Fruit fly (Drosophila melanogaster): Measurements from ENCODE around the gene PGAP5.
A peak's percentile ranks its signal among the peaks of the same experiment; 100 is the strongest.

Gene PGAP5

dm6 chr2L:8211070-8211469, 12.4 kb downstream of the PGAP5 start, which contains the start of gene Ssb-c31a (continued):
- TF ChIP-seq pros (GFP tag; optimal IDR thresholded peaks at IDR 0.05) (no peak), CG10321 (GFP tag; IDR thresholded peaks at IDR 0.05) (no peak), CG7357 (GFP tag; IDR thresholded peaks at IDR 0.05) (no peak), CG7786 (GFP tag; optimal IDR thresholded peaks at IDR 0.05) (peak; percentile 53), CG14667 (GFP tag; IDR thresholded peaks at IDR 0.05) (no peak), jigr1 (GFP tag; IDR thresholded peaks at IDR 0.05) (no peak), CG14050 (GFP tag; IDR thresholded peaks at IDR 0.05) (no peak), CG31224 (GFP tag; IDR thresholded peaks at IDR 0.05) (peak; percentile 25; the same call in 1 of the 2 replicates), grn (GFP tag; optimal IDR thresholded peaks at IDR 0.05) (no peak), nau (GFP tag; optimal IDR thresholded peaks at IDR 0.05) (peak; percentile 0), CG4854 (GFP tag; optimal IDR thresholded peaks at IDR 0.05) (peak; percentile 45), pan (optimal IDR thresholded peaks at IDR 0.05) (no peak), pan (GFP tag; optimal IDR thresholded peaks at IDR 0.05 in 1 of 2, IDR thresholded peaks at IDR 0.05 in 1 of 2) (no peak), Spps (tag; optimal IDR thresholded peaks at IDR 0.05) (peak; percentile 13), stwl (tag; optimal IDR thresholded peaks at IDR 0.05) (peak; percentile 82), Bteb2 (GFP tag; optimal IDR thresholded peaks at IDR 0.05) (peak; percentile 41), ase (GFP tag; IDR thresholded peaks at IDR 0.05) (no peak), Atf3 (GFP tag; optimal IDR thresholded peaks at IDR 0.05) (no peak), CG6791 (GFP tag; IDR thresholded peaks at IDR 0.05; ENCODE audit: partially characterized antibody) (no peak), CG18476 (GFP tag; optimal IDR thresholded peaks at IDR 0.05) (peak; percentile 49), bcd (GFP tag; optimal IDR thresholded peaks at IDR 0.05) (peak; percentile 55), nerfin-2 (GFP tag; IDR thresholded peaks at IDR 0.05; ENCODE audit: partially characterized antibody) (no peak), E2f2 (GFP tag; IDR thresholded peaks at IDR 0.05) (peak; percentile 82), Tbp (GFP tag; optimal IDR thresholded peaks at IDR 0.05) (no peak), CG5245 (GFP tag; optimal IDR thresholded peaks at IDR 0.05) (no peak), Oaz (GFP tag; IDR thresholded peaks at IDR 0.05) (no peak), crol (GFP tag; IDR thresholded peaks at IDR 0.05) (no peak), tna (GFP tag; IDR thresholded peaks at IDR 0.05; ENCODE audit: partially characterized antibody) (no peak), gce (GFP tag; IDR thresholded peaks at IDR 0.05) (no peak), CG6854 (GFP tag; optimal IDR thresholded peaks at IDR 0.05) (no peak), stc (GFP tag; IDR thresholded peaks at IDR 0.05) (no peak), Neu2 (GFP tag; optimal IDR thresholded peaks at IDR 0.05; ENCODE audit: borderline replicate concordance) (no peak), Dref (GFP tag; IDR thresholded peaks at IDR 0.05) (peak; percentile 62), dm (GFP tag; optimal IDR thresholded peaks at IDR 0.05) (peak; percentile 20), Asciz (GFP tag; optimal IDR thresholded peaks at IDR 0.05) (no peak), Dp (GFP tag; optimal IDR thresholded peaks at IDR 0.05) (peak; percentile 68), Elba2 (GFP tag; optimal IDR thresholded peaks at IDR 0.05) (no peak), CG2199 (GFP tag; IDR thresholded peaks at IDR 0.05) (no peak), CG6813 (GFP tag; optimal IDR thresholded peaks at IDR 0.05) (no peak), bab2 (GFP tag; optimal IDR thresholded peaks at IDR 0.05) (peak; percentile 33), CG16813 (GFP tag; IDR thresholded peaks at IDR 0.05; ENCODE audit: partially characterized antibody) (peak; percentile 79), CG3726 (GFP tag; IDR thresholded peaks at IDR 0.05) (no peak), CrebB (tag; optimal IDR thresholded peaks at IDR 0.05) (peak; percentile 27), CG4282 (GFP tag; optimal IDR thresholded peaks at IDR 0.05) (no peak), ash1 (GFP tag; optimal IDR thresholded peaks at IDR 0.05) (no peak), luna (GFP tag; optimal IDR thresholded peaks at IDR 0.05) (no peak), gsb-n (tag; optimal IDR thresholded peaks at IDR 0.05) (peak; percentile 23), otp (GFP tag; IDR thresholded peaks at IDR 0.05) (no peak), sd (tag; optimal IDR thresholded peaks at IDR 0.05) (peak; percentile 61), Side (GFP tag; optimal IDR thresholded peaks at IDR 0.05) (peak; percentile 48), ro (GFP tag; IDR thresholded peaks at IDR 0.05) (no peak), HLH54F (GFP tag; optimal IDR thresholded peaks at IDR 0.05) (peak; percentile 53), insv (GFP tag; optimal IDR thresholded peaks at IDR 0.05) (peak in 1 of 2 experiments; percentile 34)
